Fruit fly (Drosophila melanogaster) whole organism, embryonic: ENCODE measurements around the gene brm.

Source experiments
- Atf3 ChIP-seq: fragments of 200-800 bp; sonication (Bioruptor generic); optimal IDR thresholded peaks from 3 replicates; lab custom pipeline; 2016; ENCODE audit warnings: missing biosample characterization, missing genetic modification characterization
- BEAF-32 ChIP-seq: fragments of 200-800 bp; sonication (Bioruptor generic); optimal IDR thresholded peaks from 3 replicates; lab custom pipeline; 2017; ENCODE audit warnings: missing biosample characterization, missing genetic modification characterization, mild to moderate bottlenecking, moderate library complexity, missing genetic modification reagents
- Bteb2 ChIP-seq: fragments of 200-800 bp; sonication (Bioruptor generic); optimal IDR thresholded peaks from 2 replicates; lab custom pipeline; 2016; ENCODE audit warnings: missing biosample characterization, missing genetic modification characterization
- CG10654 ChIP-seq: fragments of 200-800 bp; sonication (Bioruptor generic); optimal IDR thresholded peaks from 2 replicates; lab custom pipeline; 2016; ENCODE audit warnings: missing biosample characterization, missing genetic modification characterization
- CG11695 ChIP-seq: fragments of 200-800 bp; sonication (Bioruptor generic); IDR thresholded peaks from 3 replicates; pipeline ENCODE4 v1.3.6; 2022; ENCODE audit warnings: missing biosample characterization, missing genetic modification characterization
- CG13894 ChIP-seq: fragments of 200-800 bp; sonication (Bioruptor generic); optimal IDR thresholded peaks from 3 replicates; lab custom pipeline; 2018; ENCODE audit warnings: missing biosample characterization, mild to moderate bottlenecking, missing genetic modification characterization, moderate library complexity
- CG14860 ChIP-seq: fragments of 200-800 bp; sonication (Bioruptor generic); IDR thresholded peaks from 3 replicates; pipeline ENCODE4 v1.3.6; 2022; ENCODE audit warnings: missing biosample characterization, missing genetic modification characterization; ENCODE audit not compliant: partially characterized antibody
- CG16779 ChIP-seq: fragments of 200-800 bp; sonication (Bioruptor generic); IDR thresholded peaks from 2 replicates; pipeline ENCODE4 v1.3.6; 2022; ENCODE audit warnings: missing biosample characterization, missing genetic modification characterization
- CG17186 ChIP-seq: fragments of 200-800 bp; sonication (Bioruptor generic); optimal IDR thresholded peaks from 3 replicates; lab custom pipeline; 2017; ENCODE audit warnings: missing biosample characterization, missing genetic modification reagents, missing genetic modification characterization
- CG17802 ChIP-seq: fragments of 200-800 bp; sonication (Bioruptor generic); optimal IDR thresholded peaks from 2 replicates; lab custom pipeline; 2018; ENCODE audit warnings: missing biosample characterization, mild to moderate bottlenecking, missing genetic modification characterization, moderate library complexity
- CG18619 ChIP-seq: fragments of 200-800 bp; sonication (Bioruptor generic); optimal IDR thresholded peaks from 3 replicates; lab custom pipeline; 2017; ENCODE audit warnings: missing biosample characterization, mild to moderate bottlenecking, missing genetic modification characterization
- CG18764 ChIP-seq: fragments of 200-800 bp; sonication (Bioruptor generic); optimal IDR thresholded peaks from 3 replicates; lab custom pipeline; 2016; ENCODE audit warnings: missing biosample characterization, missing genetic modification characterization
- CG2116 ChIP-seq: fragments of 200-800 bp; sonication (Bioruptor generic); optimal IDR thresholded peaks from 3 replicates; lab custom pipeline; 2018; ENCODE audit warnings: missing biosample characterization, mild to moderate bottlenecking, missing genetic modification characterization
- CG2199 ChIP-seq: fragments of 200-800 bp; sonication (Bioruptor generic); IDR thresholded peaks from 3 replicates; pipeline ENCODE4 v1.3.6; 2022; ENCODE audit warnings: missing biosample characterization, missing genetic modification characterization
- CG31441 ChIP-seq: fragments of 200-800 bp; sonication (Bioruptor generic); IDR thresholded peaks from 2 replicates; pipeline ENCODE4 v1.3.6; 2022; ENCODE audit warnings: missing biosample characterization, missing genetic modification characterization
- CG34224 ChIP-seq: fragments of 200-800 bp; sonication (Bioruptor generic); IDR thresholded peaks from 3 replicates; pipeline ENCODE4 v1.3.6; 2022; ENCODE audit warnings: missing biosample characterization, missing genetic modification characterization; ENCODE audit not compliant: partially characterized antibody
- CG5180 ChIP-seq: fragments of 200-800 bp; sonication (Bioruptor generic); optimal IDR thresholded peaks from 3 replicates; lab custom pipeline; 2017; ENCODE audit warnings: missing biosample characterization, missing genetic modification characterization, mild to moderate bottlenecking, moderate library complexity, missing genetic modification reagents
- CG7271 ChIP-seq: fragments of 200-800 bp; sonication (Bioruptor generic); optimal IDR thresholded peaks from 2 replicates; lab custom pipeline; 2018; ENCODE audit warnings: missing biosample characterization, mild to moderate bottlenecking, missing genetic modification characterization, moderate library complexity
- CG7963 ChIP-seq: fragments of 200-800 bp; sonication (Bioruptor generic); IDR thresholded peaks from 3 replicates; pipeline ENCODE4 v1.3.6; 2022; ENCODE audit warnings: missing biosample characterization, missing genetic modification characterization; ENCODE audit not compliant: partially characterized antibody
- CG8359 ChIP-seq: fragments of 200-800 bp; sonication (Bioruptor generic); optimal IDR thresholded peaks from 2 replicates; lab custom pipeline; 2017; ENCODE audit warnings: missing biosample characterization, mild to moderate bottlenecking, missing genetic modification characterization, borderline replicate concordance
- CG9437 ChIP-seq: fragments of 200-800 bp; sonication (Bioruptor generic); optimal IDR thresholded peaks from 2 replicates; lab custom pipeline; 2018; ENCODE audit warnings: missing biosample characterization, mild to moderate bottlenecking, missing genetic modification characterization
- Dip3 ChIP-seq: fragments of 200-800 bp; sonication (Bioruptor generic); optimal IDR thresholded peaks from 3 replicates; lab custom pipeline; 2016; ENCODE audit warnings: missing biosample characterization, missing genetic modification characterization
- Doc3 ChIP-seq: fragments of 200-800 bp; sonication (Bioruptor generic); IDR thresholded peaks from 3 replicates; pipeline ENCODE4 v1.3.6; 2022; ENCODE audit warnings: missing biosample characterization, missing genetic modification characterization; ENCODE audit not compliant: partially characterized antibody
- Dref ChIP-seq: fragments of 200-800 bp; sonication (Bioruptor generic); IDR thresholded peaks from 2 replicates; pipeline ENCODE4 v1.3.6; 2022; ENCODE audit warnings: missing biosample characterization, missing genetic modification characterization
- E2f1 ChIP-seq: fragments of 200-800 bp; sonication (Bioruptor generic); IDR thresholded peaks from 2 replicates; pipeline ENCODE4 v1.3.6; 2022; ENCODE audit warnings: missing biosample characterization, missing genetic modification characterization
- Hand ChIP-seq: fragments of 200-800 bp; sonication (Bioruptor generic); optimal IDR thresholded peaks from 2 replicates; lab custom pipeline; 2017; ENCODE audit warnings: mild to moderate bottlenecking, missing biosample characterization, missing genetic modification reagents, missing genetic modification characterization
- Lpt ChIP-seq: fragments of >200 bp; optimal IDR thresholded peaks from 2 replicates; lab custom pipeline; 2018; ENCODE audit warnings: missing biosample characterization, missing genetic modification characterization
- MESR4 ChIP-seq: fragments of 200-800 bp; sonication (Bioruptor generic); optimal IDR thresholded peaks from 2 replicates; lab custom pipeline; 2018; ENCODE audit warnings: missing biosample characterization, mild to moderate bottlenecking, missing genetic modification characterization, moderate library complexity
- Mrtf ChIP-seq: fragments of 200-800 bp; sonication (Bioruptor generic); IDR thresholded peaks from 3 replicates; pipeline ENCODE4 v1.3.6; 2022; ENCODE audit warnings: missing biosample characterization, missing genetic modification characterization
- NFAT ChIP-seq: fragments of 200-800 bp; sonication (Bioruptor generic); IDR thresholded peaks from 2 replicates; pipeline ENCODE4 v1.3.6; 2022; ENCODE audit warnings: missing biosample characterization, missing genetic modification characterization
- NfI ChIP-seq: fragments of 200-800 bp; sonication (Bioruptor generic); optimal IDR thresholded peaks from 3 replicates; lab custom pipeline; 2018; ENCODE audit warnings: missing biosample characterization, mild to moderate bottlenecking, missing genetic modification characterization, moderate library complexity
- Pdp1 ChIP-seq, 2 experiments: fragments of 200-800 bp; sonication (Bioruptor generic); optimal IDR thresholded peaks; 3 replicates each; lab custom pipeline; 2016; ENCODE audit warnings: missing biosample characterization in 2 of 2, missing genetic modification characterization in 2 of 2, mild to moderate bottlenecking in 1 of 2, moderate library complexity in 1 of 2
- YL-1 ChIP-seq: fragments of 200-800 bp; sonication (Bioruptor generic); optimal IDR thresholded peaks from 3 replicates; lab custom pipeline; 2017; ENCODE audit warnings: missing biosample characterization, mild to moderate bottlenecking, missing genetic modification characterization
- abd-A ChIP-seq: fragments of 200-800 bp; sonication (Bioruptor generic); optimal IDR thresholded peaks from 3 replicates; lab custom pipeline; 2019; ENCODE audit warnings: missing biosample characterization, mild to moderate bottlenecking, missing genetic modification characterization, moderate library complexity
- ac ChIP-seq: fragments of 200-800 bp; sonication (Bioruptor generic); optimal IDR thresholded peaks from 3 replicates; lab custom pipeline; 2017; ENCODE audit warnings: missing biosample characterization, mild to moderate bottlenecking, missing genetic modification characterization
- ap ChIP-seq: fragments of 200-800 bp; sonication (Bioruptor generic); IDR thresholded peaks from 2 replicates; pipeline ENCODE4 v1.3.6; 2022; ENCODE audit warnings: missing biosample characterization, missing genetic modification characterization
- ash1 ChIP-seq: fragments of 200-800 bp; sonication (Bioruptor generic); optimal IDR thresholded peaks from 2 replicates; lab custom pipeline; 2018; ENCODE audit warnings: missing biosample characterization, mild to moderate bottlenecking, missing genetic modification characterization
- cwo ChIP-seq: fragments of 200-800 bp; sonication (Bioruptor generic); optimal IDR thresholded peaks from 3 replicates; lab custom pipeline; 2017; ENCODE audit warnings: missing biosample characterization, missing genetic modification characterization, mild to moderate bottlenecking, moderate library complexity, missing genetic modification reagents
- da ChIP-seq: fragments of 200-800 bp; sonication (Bioruptor generic); optimal IDR thresholded peaks from 2 replicates; lab custom pipeline; 2016; ENCODE audit warnings: missing biosample characterization, missing genetic modification characterization
- danr ChIP-seq: fragments of 200-800 bp; sonication (Bioruptor generic); IDR thresholded peaks from 2 replicates; pipeline ENCODE4 v1.3.6; 2022; ENCODE audit warnings: missing biosample characterization, missing genetic modification characterization
- dm ChIP-seq: fragments of 200-800 bp; sonication (Bioruptor generic); optimal IDR thresholded peaks from 3 replicates; lab custom pipeline; 2016; ENCODE audit warnings: missing biosample characterization, missing genetic modification characterization
- ems ChIP-seq: fragments of 200-800 bp; sonication (Bioruptor generic); optimal IDR thresholded peaks from 3 replicates; lab custom pipeline; 2016; ENCODE audit warnings: missing biosample characterization, missing genetic modification characterization
- fd102C ChIP-seq: fragments of 200-800 bp; sonication (Bioruptor generic); optimal IDR thresholded peaks from 2 replicates; lab custom pipeline; 2018; ENCODE audit warnings: missing biosample characterization, mild to moderate bottlenecking, missing genetic modification characterization, moderate library complexity
- h ChIP-seq: fragments of >200 bp; optimal IDR thresholded peaks from 2 replicates; lab custom pipeline; 2017
- hb ChIP-seq: fragments of 200-800 bp; sonication (Bioruptor generic); IDR thresholded peaks from 3 replicates; pipeline ENCODE4 v1.3.6; 2022; ENCODE audit warnings: missing biosample characterization, missing genetic modification characterization; ENCODE audit not compliant: partially characterized antibody
- nerfin-1 ChIP-seq: fragments of 200-800 bp; sonication (Bioruptor generic); optimal IDR thresholded peaks from 3 replicates; lab custom pipeline; 2019; ENCODE audit warnings: missing biosample characterization, mild to moderate bottlenecking, missing genetic modification characterization, moderate library complexity
- ranshi ChIP-seq: fragments of 200-800 bp; sonication (Bioruptor generic); IDR thresholded peaks from 2 replicates; pipeline ENCODE4 v1.3.6; 2022; ENCODE audit warnings: missing biosample characterization, missing genetic modification characterization
- seq ChIP-seq: fragments of 200-800 bp; sonication (Bioruptor generic); IDR thresholded peaks from 2 replicates; pipeline ENCODE4 v1.3.6; 2022; ENCODE audit warnings: missing biosample characterization, missing genetic modification characterization
- sob ChIP-seq: fragments of 200-800 bp; sonication (Bioruptor generic); IDR thresholded peaks from 2 replicates; pipeline ENCODE4 v1.3.6; 2022; ENCODE audit warnings: missing biosample characterization, missing genetic modification characterization

The brm gene

dm6 chr3L:15982783-15983432, at the start of gene brm, which contains the start of gene Arl1 (continued):
- TF ChIP-seq CG18619 (peak; percentile 98), Doc3 (no peak), sob (GFP tag; lab: Robert Waterston, UW) (peak; percentile 100), CG8359 (GFP tag; lab: Kevin White, UChicago) (peak; percentile 92), CG11695 (GFP tag; lab: Robert Waterston, UW) (peak; percentile 98), YL-1 (GFP tag; lab: Kevin White, UChicago) (peak; percentile 99), ac (GFP tag; lab: Kevin White, UChicago) (peak; percentile 77), Pdp1 (GFP tag; optimal IDR thresholded peaks at IDR 0.05; lab: Kevin White, UChicago) (peak; percentile 92 to 93), dm (GFP tag; lab: Kevin White, UChicago) (peak; percentile 78), Mrtf (peak; percentile 99), CG2116 (GFP tag; lab: Kevin White, UChicago) (peak; percentile 87), cwo (GFP tag; lab: Kevin White, UChicago) (peak; percentile 94), CG5180 (GFP tag; lab: Kevin White, UChicago) (peak; percentile 87), da (GFP tag; lab: Kevin White, UChicago) (peak; percentile 65), CG2199 (peak; percentile 99), BEAF-32 (GFP tag; lab: Kevin White, UChicago) (peak; percentile 64), abd-A (tag; lab: Kevin White, UChicago) (no peak), ash1 (GFP tag; lab: Kevin White, UChicago) (peak; percentile 93), CG18764 (GFP tag; lab: Kevin White, UChicago) (peak; percentile 96), Atf3 (GFP tag; lab: Kevin White, UChicago) (peak; percentile 82), NFAT (peak; percentile 99), nerfin-1 (peak; percentile 97), ap (GFP tag; lab: Robert Waterston, UW) (peak; percentile 98), NfI (GFP tag; lab: Kevin White, UChicago) (peak; percentile 99), seq (GFP tag; lab: Robert Waterston, UW) (peak; percentile 98), CG7271 (tag; lab: Kevin White, UChicago) (peak; percentile 97), Lpt (no peak), E2f1 (GFP tag; lab: Robert Waterston, UW) (peak; percentile 99), Dip3 (GFP tag; lab: Kevin White, UChicago) (peak; percentile 90), CG16779 (GFP tag; lab: Robert Waterston, UW) (peak; percentile 98), ranshi (peak; percentile 99), danr (GFP tag; lab: Robert Waterston, UW) (peak; percentile 98), CG7963 (GFP tag; lab: Robert Waterston, UW) (no peak), Hand (peak; percentile 93), fd102C (GFP tag; lab: Kevin White, UChicago) (peak; percentile 75), CG9437 (GFP tag; lab: Kevin White, UChicago) (peak; percentile 90), CG17802 (tag; lab: Kevin White, UChicago) (peak; percentile 93), CG34224 (no peak), h (lab: Kevin White, UChicago) (no peak), MESR4 (GFP tag; lab: Kevin White, UChicago) (peak; percentile 84), CG10654 (GFP tag; lab: Kevin White, UChicago) (peak; percentile 97), Bteb2 (GFP tag; lab: Kevin White, UChicago) (peak; percentile 88), hb (GFP tag; lab: Robert Waterston, UW) (no peak), CG14860 (GFP tag; lab: Robert Waterston, UW) (no peak), ems (peak; percentile 94), Dref (GFP tag; lab: Robert Waterston, UW) (peak; percentile 54), CG17186 (GFP tag; lab: Kevin White, UChicago) (peak; percentile 88), CG31441 (GFP tag; lab: Robert Waterston, UW) (peak; percentile 100), CG13894 (peak; percentile 98)
